Worm (Caenorhabditis elegans): ENCODE results near the gene C17G10.7.

The C17G10.7 gene

DNA sequence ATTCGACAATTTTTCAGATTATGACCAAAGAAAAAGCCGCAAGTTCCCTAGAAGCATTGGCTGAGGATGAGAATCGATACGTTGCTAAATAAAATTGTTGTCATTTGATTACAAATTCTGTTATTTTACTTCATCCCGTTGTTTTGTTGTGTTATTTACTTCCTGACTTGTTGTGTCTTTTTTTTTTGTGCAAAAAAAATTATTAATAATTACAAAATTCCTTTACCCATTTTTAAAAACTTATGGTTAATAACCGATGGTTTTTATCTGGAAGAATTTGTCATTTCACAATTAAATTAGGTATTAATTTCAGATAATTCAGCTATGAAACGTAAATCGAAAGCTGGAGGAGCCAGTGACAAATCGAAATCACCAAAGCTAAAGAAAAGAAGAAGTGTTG lies 11.4 kb downstream of the C17G10.7 start, which contains the start of gene C17G10.1:
C17G10.1 (plus strand) TSS at position 301 of the 400 bp plus-strand sequence.
- TF ChIP-seq daf-12 (tag; optimal IDR thresholded peaks at IDR 0.05) (no peak), ceh-16 (tag; optimal IDR thresholded peaks at IDR 0.05) (no peak), snpc-4 (tag; optimal IDR thresholded peaks at IDR 0.05) (no peak), elt-1 (tag; optimal IDR thresholded peaks at IDR 0.05) (no peak), nhr-25 (tag; optimal IDR thresholded peaks at IDR 0.05) (no peak), pha-4 (tag; optimal IDR thresholded peaks at IDR 0.05) (no peak)

DNA sequence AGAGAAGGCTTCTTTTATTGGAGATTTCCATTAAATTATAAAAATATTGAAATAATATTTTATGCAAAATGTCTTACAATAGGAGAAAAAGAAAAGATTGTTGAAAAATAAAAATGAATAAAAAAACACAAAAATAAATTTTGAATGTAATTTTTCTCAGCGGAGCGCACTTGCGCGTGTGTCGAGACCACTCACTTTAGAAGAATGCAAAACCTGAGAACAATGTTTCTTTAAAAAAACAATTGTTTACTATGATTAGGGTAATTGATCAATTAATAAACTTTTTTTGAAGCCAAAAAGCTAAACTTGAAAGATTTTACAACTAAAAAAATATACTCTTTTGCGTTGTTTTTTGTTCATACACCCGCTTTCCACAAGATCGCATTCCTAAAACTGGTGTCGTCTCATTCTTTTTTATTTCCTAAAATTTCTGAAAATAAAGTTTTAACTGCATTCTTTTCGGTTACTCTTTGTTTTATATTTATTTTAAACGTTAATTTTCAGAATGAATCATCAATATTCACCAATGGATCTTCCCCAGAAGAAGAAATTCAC lies 13.4 kb downstream of the C17G10.7 start, which contains the start of gene ttc-4:
ttc-4 (plus strand) TSS at position 505 of the 555 bp plus-strand sequence.
- TF ChIP-seq nhr-77 (tag; optimal IDR thresholded peaks at IDR 0.05) (no peak), daf-12 (tag; optimal IDR thresholded peaks at IDR 0.05) (no peak), unc-62 (GFP tag; optimal IDR thresholded peaks at IDR 0.05) (no peak), mml-1 (tag; optimal IDR thresholded peaks at IDR 0.05) (no peak), hmg-11 (tag; optimal IDR thresholded peaks at IDR 0.05) (no peak), ceh-16 (tag; optimal IDR thresholded peaks at IDR 0.05) (no peak), fkh-2 (tag; optimal IDR thresholded peaks at IDR 0.05) (no peak), nhr-23 (tag; optimal IDR thresholded peaks at IDR 0.05) (peak; percentile 38), tbx-2 (tag; optimal IDR thresholded peaks at IDR 0.05) (no peak), lsy-12 (tag; optimal IDR thresholded peaks at IDR 0.05) (no peak), elt-3 (tag; optimal IDR thresholded peaks at IDR 0.05) (no peak), nhr-76 (tag; optimal IDR thresholded peaks at IDR 0.05) (no peak), nhr-67 (tag; optimal IDR thresholded peaks at IDR 0.05) (no peak), pqm-1 (tag; optimal IDR thresholded peaks at IDR 0.05) (peak; percentile 51), elt-1 (tag; optimal IDR thresholded peaks at IDR 0.05) (no peak), fos-1 (tag; optimal IDR thresholded peaks at IDR 0.05) (no peak), nhr-43 (tag; optimal IDR thresholded peaks at IDR 0.05; ENCODE audit: poor library complexity, severe bottlenecking) (no peak), skn-1 (tag; optimal IDR thresholded peaks at IDR 0.05) (no peak), ztf-4 (tag; optimal IDR thresholded peaks at IDR 0.05) (no peak), nfya-1 (tag; optimal IDR thresholded peaks at IDR 0.05; ENCODE audit: insufficient read depth) (peak; percentile 58), lin-39 (tag; optimal IDR thresholded peaks at IDR 0.05) (no peak), pha-4 (tag; optimal IDR thresholded peaks at IDR 0.05) (peak; percentile 71), egl-27 (tag; optimal IDR thresholded peaks at IDR 0.05) (no peak), R02D3.7 (tag; optimal IDR thresholded peaks at IDR 0.05) (no peak), nhr-25 (tag; optimal IDR thresholded peaks at IDR 0.05) (no peak), ztf-11 (tag; optimal IDR thresholded peaks at IDR 0.05) (no peak), ama-1 (optimal IDR thresholded peaks at IDR 0.05) (no peak), lin-15B (tag; optimal IDR thresholded peaks at IDR 0.05) (peak; percentile 65), unc-39 (tag; optimal IDR thresholded peaks at IDR 0.05) (no peak), nhr-237 (tag; optimal IDR thresholded peaks at IDR 0.05) (no peak), sea-2 (GFP tag; optimal IDR thresholded peaks at IDR 0.05) (no peak), aly-2 (tag; optimal IDR thresholded peaks at IDR 0.05) (no peak), ceh-82 (tag; optimal IDR thresholded peaks at IDR 0.05) (no peak), elt-2 (tag; optimal IDR thresholded peaks at IDR 0.05) (peak; percentile 39), snpc-4 (tag; optimal IDR thresholded peaks at IDR 0.05) (peak; percentile 75), nhr-11 (tag; optimal IDR thresholded peaks at IDR 0.05) (no peak), ZK546.5 (tag; optimal IDR thresholded peaks at IDR 0.05) (no peak), nhr-28 (tag; optimal IDR thresholded peaks at IDR 0.05) (no peak), nhr-12 (tag; optimal IDR thresholded peaks at IDR 0.05) (no peak), mdl-1 (tag; optimal IDR thresholded peaks at IDR 0.05) (no peak), eor-1 (tag; optimal IDR thresholded peaks at IDR 0.05) (no peak), zag-1 (tag; optimal IDR thresholded peaks at IDR 0.05) (no peak), ceh-9 (tag; optimal IDR thresholded peaks at IDR 0.05) (no peak), jun-1 (tag; optimal IDR thresholded peaks at IDR 0.05) (no peak), fkh-10 (GFP tag; optimal IDR thresholded peaks at IDR 0.05) (no peak), ceh-28 (tag; optimal IDR thresholded peaks at IDR 0.05) (no peak), egl-5 (tag; optimal IDR thresholded peaks at IDR 0.05) (no peak)

All from whole organism, L3 larva.